Fruit fly (Drosophila melanogaster): ENCODE measurements around the gene Pfdn6.

The Pfdn6 gene

DNA sequence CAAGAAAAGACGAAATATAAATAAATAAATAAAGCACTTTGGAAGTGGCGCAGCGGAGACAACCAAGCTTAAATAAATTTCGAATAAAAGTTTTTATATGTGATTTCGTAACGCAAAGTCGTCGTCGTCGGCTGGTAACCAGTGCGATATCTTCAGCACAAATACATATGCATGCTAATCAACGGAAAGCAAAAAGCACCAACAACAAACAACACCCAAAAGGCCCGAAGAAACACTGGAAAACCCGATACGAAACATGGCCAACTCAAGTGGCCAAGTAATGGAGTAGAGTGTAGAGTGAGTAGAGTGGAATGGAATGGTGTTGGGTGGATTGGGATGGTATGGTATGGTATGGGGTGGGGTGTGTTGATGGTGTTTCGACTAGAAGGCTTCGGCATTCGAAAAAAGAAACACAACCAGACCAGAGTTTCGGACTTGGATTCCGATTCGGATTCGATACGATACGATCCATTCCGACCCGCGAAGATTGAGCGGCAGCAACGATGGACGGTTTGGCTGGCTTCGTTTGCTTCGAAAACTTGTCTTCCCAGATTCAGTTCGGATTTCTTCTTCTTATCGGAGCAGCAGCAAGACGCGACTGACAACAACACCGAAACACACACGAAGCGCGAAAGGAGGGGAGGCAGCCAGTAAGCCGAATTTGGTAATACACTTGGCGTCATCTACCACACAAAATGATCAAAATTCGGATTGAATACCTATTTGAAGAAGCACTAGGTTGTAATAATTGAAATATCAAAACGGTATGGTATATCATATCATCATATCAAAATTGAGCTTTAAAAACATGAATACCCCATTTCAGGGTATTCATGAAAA is 20.7 kb upstream of the Pfdn6 start (continued):
- TF ChIP-seq dan (GFP tag; IDR thresholded peaks at IDR 0.05) (no peak), sc (optimal IDR thresholded peaks at IDR 0.05) (no peak), sc (GFP tag; optimal IDR thresholded peaks at IDR 0.05) (peak; percentile 86), crol (GFP tag; IDR thresholded peaks at IDR 0.05) (peak; percentile 56), CG18262 (tag; optimal IDR thresholded peaks at IDR 0.05) (peak; percentile 87), Hmx (GFP tag; optimal IDR thresholded peaks at IDR 0.05) (no peak), nerfin-1 (tag; optimal IDR thresholded peaks at IDR 0.05) (peak; percentile 84), CG8478 (optimal IDR thresholded peaks at IDR 0.05) (no peak), zen (tag; optimal IDR thresholded peaks at IDR 0.05) (peak; percentile 77), lilli (GFP tag; optimal IDR thresholded peaks at IDR 0.05) (peak; percentile 97), CG31365 (tag; optimal IDR thresholded peaks at IDR 0.05) (peak; percentile 80), CG15601 (tag; optimal IDR thresholded peaks at IDR 0.05) (peak; percentile 91), caup (GFP tag; optimal IDR thresholded peaks at IDR 0.05; ENCODE audit: severe bottlenecking) (peak; percentile 96), CG8359 (GFP tag; optimal IDR thresholded peaks at IDR 0.05; ENCODE audit: borderline replicate concordance) (peak; percentile 62), bcd (GFP tag; optimal IDR thresholded peaks at IDR 0.05) (peak; percentile 95), CG7271 (tag; optimal IDR thresholded peaks at IDR 0.05) (peak; percentile 51), CG12299 (tag; optimal IDR thresholded peaks at IDR 0.05) (peak; percentile 87), CG6272 (GFP tag; IDR thresholded peaks at IDR 0.05) (peak; percentile 84), sqz (GFP tag; optimal IDR thresholded peaks at IDR 0.05) (peak; percentile 90), pfk (GFP tag; optimal IDR thresholded peaks at IDR 0.05) (peak; percentile 74), CG12071 (GFP tag; optimal IDR thresholded peaks at IDR 0.05) (peak; percentile 80), amos (GFP tag; IDR thresholded peaks at IDR 0.05; ENCODE audit: partially characterized antibody) (no peak), odd (GFP tag; optimal IDR thresholded peaks at IDR 0.05) (peak; percentile 90), CG8765 (GFP tag; IDR thresholded peaks at IDR 0.05) (no peak), row (GFP tag; IDR thresholded peaks at IDR 0.05) (peak; percentile 97), Ets65A (GFP tag) (peak; percentile 99), CG6765 (GFP tag; optimal IDR thresholded peaks at IDR 0.05) (peak; percentile 90), Chrac-16 (GFP tag; optimal IDR thresholded peaks at IDR 0.05) (peak; percentile 93), sim (GFP tag; IDR thresholded peaks at IDR 0.05) (no peak), CG9817 (tag; optimal IDR thresholded peaks at IDR 0.05) (peak; percentile 93), CG4282 (GFP tag; optimal IDR thresholded peaks at IDR 0.05) (peak; percentile 93), Dref (GFP tag; IDR thresholded peaks at IDR 0.05) (no peak; the same call in none of the 2 replicates), CG12659 (GFP tag; optimal IDR thresholded peaks at IDR 0.05) (peak; percentile 97), MESR4 (GFP tag; optimal IDR thresholded peaks at IDR 0.05) (peak; percentile 49), Jarid2 (GFP tag; optimal IDR thresholded peaks at IDR 0.05) (peak; percentile 57), CG16813 (GFP tag; IDR thresholded peaks at IDR 0.05; ENCODE audit: partially characterized antibody) (no peak), tin (GFP tag; optimal IDR thresholded peaks at IDR 0.05) (peak; percentile 91), Nf-YC (tag; optimal IDR thresholded peaks at IDR 0.05) (peak; percentile 62), Gug (GFP tag; IDR thresholded peaks at IDR 0.05) (peak; percentile 95), CG6254 (GFP tag; optimal IDR thresholded peaks at IDR 0.05) (peak; percentile 86), CG7839 (tag; optimal IDR thresholded peaks at IDR 0.05) (peak; percentile 97), GATAe (GFP tag; conservative IDR thresholded peaks at IDR 0.05) (peak; percentile 77), CG30403 (GFP tag; optimal IDR thresholded peaks at IDR 0.05) (peak; percentile 96), Rx (GFP tag; IDR thresholded peaks at IDR 0.05) (peak; percentile 94), H2.0 (GFP tag; IDR thresholded peaks at IDR 0.05) (peak; percentile 94), CG1832 (GFP tag; optimal IDR thresholded peaks at IDR 0.05) (no peak), mam (GFP tag; optimal IDR thresholded peaks at IDR 0.05) (peak; percentile 85), ci (GFP tag; IDR thresholded peaks at IDR 0.05) (peak; percentile 96), CG16863 (GFP tag; optimal IDR thresholded peaks at IDR 0.05) (peak; percentile 96)

Measured in whole organism, embryonic.